Fruit fly (Drosophila melanogaster): ENCODE results near the gene CG9257.
A peak's percentile ranks its signal among the peaks of the same experiment; 100 is the strongest.

The CG9257 gene

dm6 chr2L:21108759-21109282, 6.3 kb downstream of the CG9257 start (continued):
- TF ChIP-seq onecut (GFP tag; IDR thresholded peaks at IDR 0.05) (peak; percentile 49), ci (GFP tag; IDR thresholded peaks at IDR 0.05) (no peak; the same call in 2 of the 3 replicates), CG18011 (GFP tag; optimal IDR thresholded peaks at IDR 0.05) (no peak), jumu (GFP tag; optimal IDR thresholded peaks at IDR 0.05) (peak; percentile 13), CG14014 (GFP tag; IDR thresholded peaks at IDR 0.05) (peak; percentile 5; the same call in 1 of the 2 replicates), CG4820 (GFP tag; optimal IDR thresholded peaks at IDR 0.05) (peak; percentile 76), vvl (GFP tag; IDR thresholded peaks at IDR 0.05) (peak; percentile 76), CG14860 (GFP tag; IDR thresholded peaks at IDR 0.05; ENCODE audit: partially characterized antibody) (no peak), gsb-n (tag; optimal IDR thresholded peaks at IDR 0.05) (peak; percentile 43), Dref (GFP tag; IDR thresholded peaks at IDR 0.05) (no peak), chif (GFP tag; optimal IDR thresholded peaks at IDR 0.05) (peak; percentile 16 to 72), CHES-1-like (GFP tag; optimal IDR thresholded peaks at IDR 0.05) (peak; percentile 38), tgo (GFP tag; IDR thresholded peaks at IDR 0.05) (peak; percentile 62; the same call in 2 of the 3 replicates), NK7.1 (GFP tag; optimal IDR thresholded peaks at IDR 0.05) (no peak), ro (GFP tag; IDR thresholded peaks at IDR 0.05) (no peak), CG11696 (GFP tag; IDR thresholded peaks at IDR 0.05) (no peak), dysf (GFP tag; IDR thresholded peaks at IDR 0.05) (peak; percentile 67; the same call in 2 of the 3 replicates), Nf-YA (GFP tag; IDR thresholded peaks at IDR 0.05) (0 out of 2 replicates have a peak, but pooled peaks have one; percentile 38), gfzf (GFP tag; optimal IDR thresholded peaks at IDR 0.05) (no peak), Blimp-1 (GFP tag; optimal IDR thresholded peaks at IDR 0.05) (peak; percentile 54), fru (optimal IDR thresholded peaks at IDR 0.05) (no peak), caup (GFP tag; optimal IDR thresholded peaks at IDR 0.05; ENCODE audit: severe bottlenecking) (no peak), ham (GFP tag; IDR thresholded peaks at IDR 0.05) (no peak), CG4424 (GFP tag; optimal IDR thresholded peaks at IDR 0.05) (peak; percentile 40), CG1792 (GFP tag; optimal IDR thresholded peaks at IDR 0.05) (peak; percentile 19), her (GFP tag; optimal IDR thresholded peaks at IDR 0.05) (no peak), row (GFP tag; IDR thresholded peaks at IDR 0.05) (peak; percentile 73), tap (tag; optimal IDR thresholded peaks at IDR 0.05) (no peak), jigr1 (GFP tag; IDR thresholded peaks at IDR 0.05) (0 out of 3 replicates have a peak, but pooled peaks have one; percentile 38), wor (GFP tag; IDR thresholded peaks at IDR 0.05) (no peak), CG3407 (GFP tag; optimal IDR thresholded peaks at IDR 0.05) (peak; percentile 39), Hand (GFP tag; optimal IDR thresholded peaks at IDR 0.05) (no peak), schlank (tag; optimal IDR thresholded peaks at IDR 0.05) (no peak), Gug (GFP tag; IDR thresholded peaks at IDR 0.05) (no peak), grau (tag; optimal IDR thresholded peaks at IDR 0.05) (peak; percentile 58), grn (GFP tag; optimal IDR thresholded peaks at IDR 0.05) (peak; percentile 27), dan (GFP tag; IDR thresholded peaks at IDR 0.05) (no peak), dmrt11E (tag; optimal IDR thresholded peaks at IDR 0.05) (peak; percentile 82), CG7963 (GFP tag; IDR thresholded peaks at IDR 0.05; ENCODE audit: partially characterized antibody) (no peak), CG8290 (GFP tag; optimal IDR thresholded peaks at IDR 0.05) (peak; percentile 67), CG8290 (tag; optimal IDR thresholded peaks at IDR 0.05) (peak; percentile 2 to 60), CG4707 (GFP tag; optimal IDR thresholded peaks at IDR 0.05) (peak; percentile 83), tup (GFP tag; optimal IDR thresholded peaks at IDR 0.05) (no peak), repo (GFP tag; optimal IDR thresholded peaks at IDR 0.05) (no peak), sens (GFP tag) (peak; percentile 95), Hr78 (GFP tag; optimal IDR thresholded peaks at IDR 0.05) (peak in 1 of 2 experiments; percentile 19), nmo (GFP tag; optimal IDR thresholded peaks at IDR 0.05) (peak; percentile 85), Doc3 (GFP tag; IDR thresholded peaks at IDR 0.05; ENCODE audit: partially characterized antibody) (no peak), Fer3 (tag; optimal IDR thresholded peaks at IDR 0.05) (peak; percentile 20), wdn (GFP tag; IDR thresholded peaks at IDR 0.05) (no peak), CG12219 (GFP tag; optimal IDR thresholded peaks at IDR 0.05) (peak; percentile 59)

Data from whole organism, embryonic.